Worm (Caenorhabditis elegans) whole organism, mixed stage, embryonic: ENCODE measurements around the gene smex-2.

ENCODE experiments used
- ces-1 ChIP-seq: fragments of 150-350 bp; optimal IDR thresholded peaks from 2 replicates; lab custom pipeline; 2014; ENCODE audit warnings: missing biosample characterization, missing genetic modification reagents, missing genetic modification characterization
- elt-1 ChIP-seq: sonication (generic microtip); optimal IDR thresholded peaks from 2 replicates; lab custom pipeline; 2017; ENCODE audit warnings: missing genetic modification characterization, mild to moderate bottlenecking, missing compliant biosample characterization, antibody characterized with exemption, moderate library complexity, borderline replicate concordance; ENCODE audit not compliant: insufficient read depth
- elt-3 ChIP-seq: fragments of 150-350 bp; optimal IDR thresholded peaks from 2 replicates; lab custom pipeline; 2014; ENCODE audit warnings: missing biosample characterization, missing genetic modification characterization
- flh-1 ChIP-seq: fragments of 200-800 bp; sonication (Bioruptor generic); optimal IDR thresholded peaks from 2 replicates; lab custom pipeline; 2018; ENCODE audit warnings: mild to moderate bottlenecking, missing genetic modification characterization, moderate library complexity, missing compliant biosample characterization
- lin-13 ChIP-seq: fragments of 150-350 bp; optimal IDR thresholded peaks from 2 replicates; lab custom pipeline; 2014; ENCODE audit warnings: missing biosample characterization, missing genetic modification characterization
- lin-32 ChIP-seq: fragments of 200-800 bp; sonication (Bioruptor generic); optimal IDR thresholded peaks from 2 replicates; lab custom pipeline; 2018; ENCODE audit warnings: mild to moderate bottlenecking, missing genetic modification characterization, missing compliant biosample characterization
- nhr-237 ChIP-seq: fragments of 150-350 bp; optimal IDR thresholded peaks from 2 replicates; lab custom pipeline; 2014; ENCODE audit warnings: missing biosample characterization, missing genetic modification characterization
- nhr-28 ChIP-seq: fragments of 150-350 bp; optimal IDR thresholded peaks from 2 replicates; lab custom pipeline; 2014; ENCODE audit warnings: missing biosample characterization, missing genetic modification characterization
- pha-4 ChIP-seq: fragments of 150-350 bp; optimal IDR thresholded peaks from 2 replicates; lab custom pipeline; 2018; ENCODE audit warnings: missing biosample characterization, missing genetic modification reagents, missing genetic modification characterization
- unc-62 ChIP-seq: fragments of 150-350 bp; optimal IDR thresholded peaks from 2 replicates; lab custom pipeline; 2014; ENCODE audit warnings: missing biosample characterization, missing genetic modification reagents, missing genetic modification characterization

ce11 chrX:2075169-2075568 is 35.9 kb upstream of the smex-2 start:
- TF ChIP-seq pha-4 (tag; lab: Kevin White, UChicago) (no peak), elt-3 (no peak), nhr-237 (tag; lab: Kevin White, UChicago) (no peak), lin-13 (tag; lab: Kevin White, UChicago) (no peak), unc-62 (GFP tag; lab: Kevin White, UChicago) (no peak), ces-1 (no peak), lin-32 (GFP tag; lab: Kevin White, UChicago) (no peak), flh-1 (GFP tag; lab: Kevin White, UChicago) (no peak), elt-1 (tag; lab: Kevin White, UChicago) (no peak), nhr-28 (tag; lab: Kevin White, UChicago) (no peak)
